Worm (Caenorhabditis elegans) whole organism, L4/young adult: ENCODE measurements around the gene ubh-2.
A peak's percentile ranks its signal among the peaks of the same experiment; 100 is the strongest.

ENCODE experiments used
- W03F9.2 ChIP-seq: fragments of 150-350 bp; optimal IDR thresholded peaks from 2 replicates; lab custom pipeline; 2014; ENCODE audit warnings: missing biosample characterization, missing genetic modification characterization
- dao-5 ChIP-seq: sonication (generic microtip); optimal IDR thresholded peaks from 2 replicates; lab custom pipeline; 2016; ENCODE audit warnings: missing genotype, missing genetic modification characterization, moderate library complexity, missing compliant biosample characterization
- him-1 ChIP-seq: sonication (generic microtip); optimal IDR thresholded peaks from 2 replicates; lab custom pipeline; 2016; ENCODE audit warnings: missing genotype, missing genetic modification reagents, missing genetic modification characterization, missing compliant biosample characterization

Gene ubh-2

ce11 chrV:6533030-6533429, 23.4 kb upstream of the ubh-2 start, which contains the start of gene hpo-26:
TSS of gene hpo-26 (minus strand) at chrV:6533060.
- TF ChIP-seq W03F9.2 (tag; lab: Kevin White, UChicago) (no peak), dao-5 (no peak), him-1 (tag; lab: Kevin White, UChicago) (no peak)

ce11 chrV:6524757-6525156, 15.1 kb upstream of the ubh-2 start, which contains the start of gene acs-1:
TSS of gene acs-1 (plus strand) at chrV:6524989.
- TF ChIP-seq W03F9.2 (tag; lab: Kevin White, UChicago) (no peak), dao-5 (no peak)

- no peak for TF ChIP-seq him-1 (tag; lab: Kevin White, UChicago)
- TF ChIP-seq W03F9.2 (tag; lab: Kevin White, UChicago) = no peak
- no peak for TF ChIP-seq dao-5
These were observed 13.4 kb upstream of the ubh-2 start for ce11 chrV:6522879-6523497.

ce11 chrV:6520385-6521080, 10.9 kb upstream of the ubh-2 start, which contains the start of the genes F46E10.2 and F46E10.18:
TSS of gene F46E10.2 (plus strand) at chrV:6520435.
TSS of gene F46E10.18 (plus strand) at chrV:6521030.
- no peak for TF ChIP-seq him-1 (tag; lab: Kevin White, UChicago)
- TF ChIP-seq W03F9.2 (tag; lab: Kevin White, UChicago) = no peak
- TF ChIP-seq dao-5 = no peak

ce11 chrV:6518225-6518396, 8.5 kb upstream of the ubh-2 start, which contains the start of gene F46E10.3:
TSS of gene F46E10.3 (plus strand) at chrV:6518297.
- TF ChIP-seq dao-5 (no peak), W03F9.2 (tag; lab: Kevin White, UChicago) (no peak), him-1 (tag; lab: Kevin White, UChicago) (no peak)

ce11 chrV:6517305-6518224, 7.9 kb upstream of the ubh-2 start:
- no peak for TF ChIP-seq dao-5
- no peak for TF ChIP-seq him-1 (tag; lab: Kevin White, UChicago)
- no peak for TF ChIP-seq W03F9.2 (tag; lab: Kevin White, UChicago)

- TF ChIP-seq W03F9.2 (tag; lab: Kevin White, UChicago) (no peak), dao-5 (no peak), him-1 (tag; lab: Kevin White, UChicago) (no peak)
These were observed 7.1 kb upstream of the ubh-2 start, which contains the start of gene mdh-1 for ce11 chrV:6516491-6517304. TSS of gene mdh-1 (minus strand) at chrV:6516526.

ce11 chrV:6515344-6515743, 5.7 kb upstream of the ubh-2 start:
- no peak for TF ChIP-seq him-1 (tag; lab: Kevin White, UChicago)

- TF ChIP-seq him-1 (tag; lab: Kevin White, UChicago) = no peak
- no peak for TF ChIP-seq dao-5
- peak; percentile 18 for TF ChIP-seq W03F9.2 (tag; lab: Kevin White, UChicago)
These were observed 5.3 kb upstream of the ubh-2 start, which contains the start of gene dpy-11 for ce11 chrV:6514887-6515324. TSS of gene dpy-11 (minus strand) at chrV:6515240.

- no peak for TF ChIP-seq dao-5
- TF ChIP-seq him-1 (tag; lab: Kevin White, UChicago) = no peak
These were observed 4.3 kb upstream of the ubh-2 start for ce11 chrV:6513786-6514430.

- TF ChIP-seq him-1 (tag; lab: Kevin White, UChicago) (no peak), W03F9.2 (tag; lab: Kevin White, UChicago) (no peak), dao-5 (no peak)
These were observed 3.7 kb upstream of the ubh-2 start for ce11 chrV:6513356-6513755.

- no peak for TF ChIP-seq W03F9.2 (tag; lab: Kevin White, UChicago)
- TF ChIP-seq him-1 (tag; lab: Kevin White, UChicago) = no peak
- TF ChIP-seq dao-5 = no peak
These were observed 1.5 kb upstream of the ubh-2 start, which contains the start of gene ubh-1 for ce11 chrV:6511121-6511520. TSS of gene ubh-1 (minus strand) at chrV:6511409.

ce11 chrV:6510622-6511021, 1.0 kb upstream of the ubh-2 start:
- TF ChIP-seq dao-5 (no peak), him-1 (tag; lab: Kevin White, UChicago) (no peak), W03F9.2 (tag; lab: Kevin White, UChicago) (no peak)
